Worm (Caenorhabditis elegans): Measurements from ENCODE around the gene sdz-21.

Gene sdz-21

DNA sequence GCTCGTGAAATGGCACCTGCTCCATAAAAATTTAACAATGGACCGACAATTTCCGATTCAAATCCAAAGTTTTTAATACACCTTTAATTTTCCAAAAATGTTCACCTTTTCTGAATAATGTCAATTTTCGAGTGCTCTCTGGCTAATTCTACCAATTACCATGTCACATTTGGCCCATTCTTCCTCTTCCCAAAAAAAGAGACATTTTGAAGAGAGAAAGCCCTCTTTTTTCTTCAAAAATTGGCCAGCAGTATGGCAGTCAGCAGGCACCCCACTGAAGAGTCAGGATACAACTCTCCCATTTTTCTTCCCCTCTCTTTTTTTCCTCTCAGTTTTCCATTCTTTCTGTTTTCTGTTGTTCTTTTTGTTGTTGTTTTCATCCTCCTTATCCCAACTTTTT lies 22.3 kb downstream of the sdz-21 start:
- no peak for TF ChIP-seq ztf-11 (tag; optimal IDR thresholded peaks at IDR 0.05)
- no peak for TF ChIP-seq unc-62 (GFP tag; optimal IDR thresholded peaks at IDR 0.05)
- no peak for TF ChIP-seq ceh-39 (tag; optimal IDR thresholded peaks at IDR 0.05)
- TF ChIP-seq hlh-1 (tag; optimal IDR thresholded peaks at IDR 0.05): no peak
- no peak for TF ChIP-seq lin-32 (GFP tag; optimal IDR thresholded peaks at IDR 0.05)

DNA sequence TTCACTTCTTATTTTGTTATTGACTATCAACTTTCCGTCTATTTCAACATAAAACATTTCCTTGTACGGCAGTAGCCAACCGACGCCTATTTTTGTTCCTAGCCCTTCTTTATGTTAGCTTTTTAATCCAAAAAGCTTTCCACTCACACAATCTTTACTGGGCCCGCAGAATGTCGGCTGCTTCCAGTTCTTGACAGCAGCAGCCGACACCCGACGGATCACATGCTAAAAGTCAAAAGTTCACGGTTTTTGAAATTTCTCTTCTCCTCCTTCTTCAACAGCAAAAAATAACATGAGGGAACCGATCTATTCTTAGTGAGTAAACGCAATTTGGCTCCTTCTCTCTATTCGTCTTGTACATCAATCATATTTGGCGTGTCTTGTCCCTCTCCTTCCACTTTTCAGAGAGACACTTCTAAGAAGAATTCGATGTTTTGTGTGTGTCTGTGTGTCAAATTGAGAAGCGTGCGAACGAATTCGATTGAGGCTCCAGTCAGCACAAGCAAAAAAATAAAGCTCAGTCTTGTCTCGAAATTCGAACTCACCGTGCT lies 24.3 kb downstream of the sdz-21 start:
- TF ChIP-seq ces-1 (GFP tag; optimal IDR thresholded peaks at IDR 0.05) (peak; percentile 88), ceh-83 (GFP tag; optimal IDR thresholded peaks at IDR 0.05) (no peak)

DNA sequence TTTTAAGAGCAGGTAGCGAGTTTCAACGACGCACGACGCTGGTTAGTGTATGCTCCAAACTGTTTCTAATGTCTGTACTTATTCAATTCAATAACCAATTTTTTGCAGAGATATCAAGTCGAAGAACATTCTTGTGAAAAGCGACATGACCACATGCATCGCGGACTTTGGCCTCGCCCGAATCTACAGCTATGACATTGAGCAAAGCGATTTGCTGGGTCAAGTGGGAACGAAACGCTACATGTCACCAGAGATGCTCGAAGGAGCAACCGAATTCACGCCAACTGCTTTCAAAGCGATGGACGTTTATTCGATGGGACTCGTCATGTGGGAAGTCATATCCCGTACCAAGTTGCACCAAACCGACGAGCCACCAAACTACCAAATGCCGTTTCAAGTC lies 26.5 kb downstream of the sdz-21 start:
- TF ChIP-seq nhr-237 (tag; optimal IDR thresholded peaks at IDR 0.05) (no peak), nhr-12 (tag; optimal IDR thresholded peaks at IDR 0.05) (no peak), sptf-1 (tag; optimal IDR thresholded peaks at IDR 0.05) (no peak), mls-2 (tag; optimal IDR thresholded peaks at IDR 0.05) (no peak), hlh-1 (tag; optimal IDR thresholded peaks at IDR 0.05) (no peak), pha-4 (tag; optimal IDR thresholded peaks at IDR 0.05) (no peak), flh-1 (GFP tag; optimal IDR thresholded peaks at IDR 0.05) (no peak), blmp-1 (tag; optimal IDR thresholded peaks at IDR 0.05) (no peak), ham-2 (GFP tag; optimal IDR thresholded peaks at IDR 0.05) (no peak), lin-32 (GFP tag; optimal IDR thresholded peaks at IDR 0.05) (no peak), zip-8 (tag; optimal IDR thresholded peaks at IDR 0.05) (no peak), unc-39 (tag; optimal IDR thresholded peaks at IDR 0.05) (no peak), nhr-2 (tag; optimal IDR thresholded peaks at IDR 0.05) (no peak), sem-2 (GFP tag; optimal IDR thresholded peaks at IDR 0.05) (no peak), elt-1 (tag; optimal IDR thresholded peaks at IDR 0.05; ENCODE audit: borderline replicate concordance, insufficient read depth) (no peak), cnd-1 (tag; optimal IDR thresholded peaks at IDR 0.05) (no peak)

DNA sequence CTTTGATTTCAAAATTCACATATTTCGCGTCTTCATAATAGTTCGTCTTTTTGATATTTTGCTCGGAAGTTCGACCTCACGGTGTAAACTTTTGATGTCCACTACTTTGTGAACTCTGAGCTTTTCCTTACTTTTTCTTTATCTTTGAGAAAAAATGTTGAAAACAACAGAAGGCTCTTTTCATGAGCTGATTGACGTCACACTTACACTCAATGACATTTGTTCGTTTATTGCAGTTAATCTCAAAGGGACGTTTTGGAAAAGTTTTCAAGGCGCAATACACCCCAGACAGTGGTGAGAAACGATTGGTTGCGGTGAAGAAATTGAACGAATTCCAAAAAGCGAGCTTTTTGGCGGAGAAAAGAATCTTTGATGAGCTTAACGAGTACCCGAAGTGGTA lies 27.6 kb downstream of the sdz-21 start:
- no peak for TF ChIP-seq ham-2 (GFP tag; optimal IDR thresholded peaks at IDR 0.05)
- TF ChIP-seq elt-1 (tag; optimal IDR thresholded peaks at IDR 0.05; ENCODE audit: borderline replicate concordance, insufficient read depth): no peak
- TF ChIP-seq lin-32 (GFP tag; optimal IDR thresholded peaks at IDR 0.05): no peak
- no peak for TF ChIP-seq bed-3 (GFP tag; optimal IDR thresholded peaks at IDR 0.05)
- TF ChIP-seq zip-8 (tag; optimal IDR thresholded peaks at IDR 0.05): no peak
- TF ChIP-seq lin-13 (tag; optimal IDR thresholded peaks at IDR 0.05): no peak
- no peak for TF ChIP-seq snpc-4 (tag; optimal IDR thresholded peaks at IDR 0.05)
- no peak for TF ChIP-seq tbx-8 (GFP tag; optimal IDR thresholded peaks at IDR 0.05)
- no peak for TF ChIP-seq sem-2 (GFP tag; optimal IDR thresholded peaks at IDR 0.05)

DNA sequence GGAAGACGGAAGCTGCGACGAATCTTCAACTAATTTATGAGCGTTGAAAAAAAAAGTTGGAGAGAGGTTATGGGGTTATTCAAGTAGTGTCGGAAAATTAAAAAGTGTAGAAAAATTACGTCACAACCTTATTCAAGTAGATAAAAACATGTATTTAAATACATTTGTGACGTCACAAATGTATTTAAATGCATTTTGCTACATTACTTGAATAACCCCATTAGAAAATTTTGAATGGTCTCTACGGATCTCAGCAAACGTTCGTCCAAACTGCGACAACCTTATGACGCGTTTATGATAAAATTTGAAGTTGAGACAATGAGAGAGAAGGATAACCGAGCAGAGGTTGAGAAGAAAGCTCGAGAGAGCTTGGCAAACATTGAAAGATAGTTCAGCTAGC lies 29.3 kb downstream of the sdz-21 start:
- TF ChIP-seq zip-8 (tag; optimal IDR thresholded peaks at IDR 0.05): peak; percentile 90

DNA sequence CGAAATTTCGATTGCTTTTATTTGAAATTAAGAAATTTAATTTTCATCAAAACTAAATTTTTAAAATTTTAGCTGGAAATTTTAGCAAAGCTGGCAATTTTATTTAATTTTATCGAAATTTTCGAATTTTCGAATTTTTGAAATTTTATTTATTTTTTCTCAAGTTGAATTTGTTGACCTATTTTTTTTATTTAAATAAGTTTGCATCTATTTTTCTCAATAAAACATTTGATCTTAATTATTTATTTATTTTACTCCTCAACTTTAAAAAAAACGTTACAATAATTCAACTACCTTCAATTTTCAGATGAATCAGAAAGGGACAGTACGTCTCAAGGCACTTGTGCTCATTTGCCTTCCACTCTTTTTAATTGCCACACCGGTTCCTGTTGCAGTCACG lies 32.0 kb downstream of the sdz-21 start, which contains the start of gene daf-4:
Gene daf-4, plus strand, starts transcription at position 301 of the 400 bp plus-strand sequence.
- no peak for TF ChIP-seq nhr-28 (tag; optimal IDR thresholded peaks at IDR 0.05)
- TF ChIP-seq nhr-12 (tag; optimal IDR thresholded peaks at IDR 0.05): no peak
- no peak for TF ChIP-seq tbx-8 (GFP tag; optimal IDR thresholded peaks at IDR 0.05)
- no peak for TF ChIP-seq ceh-83 (GFP tag; optimal IDR thresholded peaks at IDR 0.05)
- TF ChIP-seq mab-5 (tag; optimal IDR thresholded peaks at IDR 0.05): no peak
- no peak for TF ChIP-seq M03D4.4 (tag; optimal IDR thresholded peaks at IDR 0.05)
- TF ChIP-seq mep-1 (tag; optimal IDR thresholded peaks at IDR 0.05): no peak
- no peak for TF ChIP-seq pha-4 (tag; optimal IDR thresholded peaks at IDR 0.05)
- TF ChIP-seq lsy-2 (tag; optimal IDR thresholded peaks at IDR 0.05): no peak
- TF ChIP-seq ceh-39 (tag; optimal IDR thresholded peaks at IDR 0.05): no peak
- no peak for TF ChIP-seq ceh-43 (GFP tag; optimal IDR thresholded peaks at IDR 0.05)
- no peak for TF ChIP-seq unc-120 (tag; optimal IDR thresholded peaks at IDR 0.05; ENCODE audit: poor library complexity, severe bottlenecking)
- no peak for TF ChIP-seq unc-39 (tag; optimal IDR thresholded peaks at IDR 0.05)
- no peak for TF ChIP-seq mls-2 (tag; optimal IDR thresholded peaks at IDR 0.05)
- no peak for TF ChIP-seq cnd-1 (tag; optimal IDR thresholded peaks at IDR 0.05)
- TF ChIP-seq ham-2 (GFP tag; optimal IDR thresholded peaks at IDR 0.05): no peak

Measured in whole organism, mixed stage, embryonic.